Worm (Caenorhabditis elegans) whole organism, young adult: ENCODE results near the gene syd-9.

Source experiments
- F23B12.7 ChIP-seq: sonication (generic microtip); optimal IDR thresholded peaks from 2 replicates; lab custom pipeline; 2017; ENCODE audit warnings: missing genetic modification characterization, mild to moderate bottlenecking, missing compliant biosample characterization, antibody characterized with exemption, moderate library complexity; ENCODE audit not compliant: insufficient read depth
- F33H1.4 ChIP-seq: fragments of 200-800 bp; sonication (Bioruptor generic); IDR thresholded peaks from 2 replicates; pipeline ENCODE4 v1.3.6; 2022; ENCODE audit warnings: missing genetic modification reagents, missing genetic modification characterization, missing compliant biosample characterization
- F52B5.7 ChIP-seq: sonication (generic microtip); optimal IDR thresholded peaks from 2 replicates; lab custom pipeline; 2016; ENCODE audit warnings: mild to moderate bottlenecking, missing genetic modification characterization, missing compliant biosample characterization
- F57A8.1 ChIP-seq: fragments of 200-800 bp; sonication (Bioruptor generic); optimal IDR thresholded peaks from 2 replicates; lab custom pipeline; 2018; ENCODE audit warnings: mild to moderate bottlenecking, missing genetic modification characterization, moderate library complexity, missing compliant biosample characterization
- K12H6.12 ChIP-seq: fragments of 200-800 bp; sonication (Bioruptor generic); optimal IDR thresholded peaks from 2 replicates; lab custom pipeline; 2018; ENCODE audit warnings: mild to moderate bottlenecking, missing genetic modification characterization, missing compliant biosample characterization
- Y53G8AR.9 ChIP-seq: fragments of 200-800 bp; sonication (Bioruptor generic); conservative IDR thresholded peaks from 2 replicates; pipeline ENCODE4 v1.3.6; 2022; ENCODE audit warnings: missing genetic modification reagents, missing genetic modification characterization, missing compliant biosample characterization
- Y95B8A.8 ChIP-seq: fragments of 200-800 bp; sonication (Bioruptor generic); IDR thresholded peaks from 2 replicates; pipeline ENCODE4 v1.3.6; 2022; ENCODE audit warnings: missing genetic modification reagents, missing genetic modification characterization, missing compliant biosample characterization
- ZK185.1 ChIP-seq: sonication (generic microtip); optimal IDR thresholded peaks from 2 replicates; lab custom pipeline; 2016; ENCODE audit warnings: mild to moderate bottlenecking, missing genetic modification characterization, missing compliant biosample characterization; ENCODE audit not compliant: poor library complexity, severe bottlenecking
- atf-7 ChIP-seq: sonication (generic microtip); optimal IDR thresholded peaks from 2 replicates; lab custom pipeline; 2017; ENCODE audit warnings: mild to moderate bottlenecking, missing genetic modification characterization, missing compliant biosample characterization
- attf-3 ChIP-seq: fragments of 200-800 bp; sonication (Bioruptor generic); conservative IDR thresholded peaks from 2 replicates; pipeline ENCODE4 v1.3.6; 2022; ENCODE audit warnings: missing genetic modification reagents, missing genetic modification characterization, missing compliant biosample characterization
- attf-5 ChIP-seq: fragments of 200-800 bp; sonication (Bioruptor generic); optimal IDR thresholded peaks from 2 replicates; lab custom pipeline; 2018; ENCODE audit warnings: mild to moderate bottlenecking, missing genetic modification characterization, missing compliant biosample characterization
- attf-6 ChIP-seq: fragments of 200-800 bp; sonication (Bioruptor generic); IDR thresholded peaks from 2 replicates; pipeline ENCODE4 v1.3.6; 2022; ENCODE audit warnings: missing genetic modification reagents, missing genetic modification characterization, missing compliant biosample characterization
- bed-1 ChIP-seq: fragments of 200-800 bp; sonication (Bioruptor generic); IDR thresholded peaks from 2 replicates; pipeline ENCODE4 v1.3.6; 2022; ENCODE audit warnings: missing genetic modification reagents, missing genetic modification characterization, missing compliant biosample characterization
- cebp-1 ChIP-seq, 2 experiments: fragments of 200-800 bp in 1 of 2; sonication (Bioruptor generic) in 1 of 2; sonication (generic microtip) in 1 of 2; IDR thresholded peaks in 1 of 2; optimal IDR thresholded peaks in 1 of 2; 2 replicates each; pipeline versions ENCODE4 v1.3.6 to Lab custom; 2017 to 2022; ENCODE audit warnings: missing compliant biosample characterization in 2 of 2, missing genetic modification characterization in 2 of 2, mild to moderate bottlenecking in 1 of 2, missing genetic modification reagents in 1 of 2, moderate library complexity in 1 of 2
- ceh-27 ChIP-seq: fragments of 200-800 bp; sonication (Bioruptor generic); optimal IDR thresholded peaks from 2 replicates; lab custom pipeline; 2018; ENCODE audit warnings: mild to moderate bottlenecking, missing genetic modification characterization, moderate library complexity, missing compliant biosample characterization
- ceh-58 ChIP-seq: fragments of 200-800 bp; sonication (Bioruptor generic); IDR thresholded peaks from 2 replicates; pipeline ENCODE4 v1.3.6; 2022; ENCODE audit warnings: missing genetic modification characterization, missing compliant biosample characterization
- die-1 ChIP-seq: sonication (generic microtip); optimal IDR thresholded peaks from 2 replicates; lab custom pipeline; 2016; ENCODE audit warnings: missing genotype, mild to moderate bottlenecking, missing genetic modification characterization, missing compliant biosample characterization
- egrh-3 ChIP-seq: fragments of 200-800 bp; sonication (Bioruptor generic); IDR thresholded peaks from 2 replicates; pipeline ENCODE4 v1.3.6; 2022; ENCODE audit warnings: missing genetic modification reagents, missing genetic modification characterization, missing compliant biosample characterization
- ets-4 ChIP-seq: fragments of 200-800 bp; sonication (Bioruptor generic); optimal IDR thresholded peaks from 2 replicates; lab custom pipeline; 2018; ENCODE audit warnings: mild to moderate bottlenecking, missing genetic modification characterization, missing compliant biosample characterization
- fkh-3 ChIP-seq: sonication (generic microtip); optimal IDR thresholded peaks from 2 replicates; lab custom pipeline; 2016; ENCODE audit warnings: mild to moderate bottlenecking, missing genetic modification characterization, missing compliant biosample characterization
- lsl-1 ChIP-seq: fragments of 200-800 bp; sonication (Bioruptor generic); optimal IDR thresholded peaks from 2 replicates; lab custom pipeline; 2018; ENCODE audit warnings: mild to moderate bottlenecking, missing genetic modification characterization, moderate library complexity, missing compliant biosample characterization
- lsy-27 ChIP-seq: sonication (generic microtip); optimal IDR thresholded peaks from 2 replicates; lab custom pipeline; 2017; ENCODE audit warnings: missing genetic modification characterization, mild to moderate bottlenecking, missing compliant biosample characterization, antibody characterized with exemption, missing genotype, borderline replicate concordance; ENCODE audit not compliant: insufficient read depth
- madf-6 ChIP-seq: fragments of 200-800 bp; sonication (Bioruptor generic); IDR thresholded peaks from 2 replicates; pipeline ENCODE4 v1.3.6; 2022; ENCODE audit warnings: missing genetic modification reagents, missing genetic modification characterization, missing compliant biosample characterization
- madf-8 ChIP-seq: fragments of 200-800 bp; sonication (Bioruptor generic); conservative IDR thresholded peaks from 2 replicates; pipeline ENCODE4 v1.3.6; 2022; ENCODE audit warnings: missing genetic modification reagents, missing genetic modification characterization, missing compliant biosample characterization
- nfya-2 ChIP-seq: fragments of 200-800 bp; sonication (Bioruptor generic); IDR thresholded peaks from 2 replicates; pipeline ENCODE4 v1.3.6; 2022; ENCODE audit warnings: missing genetic modification reagents, missing genetic modification characterization, missing compliant biosample characterization
- nfyb-1 ChIP-seq: fragments of 200-800 bp; sonication (Bioruptor generic); IDR thresholded peaks from 2 replicates; pipeline ENCODE4 v1.3.6; 2022; ENCODE audit warnings: missing genetic modification reagents, missing genetic modification characterization, missing compliant biosample characterization
- nhr-90 ChIP-seq: sonication (generic microtip); optimal IDR thresholded peaks from 2 replicates; lab custom pipeline; 2016; ENCODE audit warnings: missing genotype, mild to moderate bottlenecking, missing genetic modification characterization, missing compliant biosample characterization
- rpc-1 ChIP-seq, 2 experiments: fragments of 150-350 bp in 1 of 2; sonication (generic microtip) in 1 of 2; optimal IDR thresholded peaks; 2 replicates each; lab custom pipeline; 2014 to 2018; ENCODE audit warnings: missing biosample characterization in 1 of 2, missing genetic modification characterization in 1 of 2, missing genetic modification reagents in 1 of 2, missing genotype in 1 of 2
- tbp1 ChIP-seq: fragments of 200-800 bp; sonication (Bioruptor generic); optimal IDR thresholded peaks from 2 replicates; lab custom pipeline; 2018; ENCODE audit warnings: mild to moderate bottlenecking, missing genetic modification characterization, missing compliant biosample characterization
- unc-130 ChIP-seq: sonication (generic microtip); optimal IDR thresholded peaks from 2 replicates; lab custom pipeline; 2016; ENCODE audit warnings: missing genetic modification reagents, missing genetic modification characterization, missing compliant biosample characterization
- xnd-1 ChIP-seq: sonication (generic microtip); optimal IDR thresholded peaks from 2 replicates; lab custom pipeline; 2016; ENCODE audit warnings: missing genotype, missing genetic modification reagents, missing genetic modification characterization, missing compliant biosample characterization
- zfh-2 ChIP-seq: fragments of 200-800 bp; sonication (Bioruptor generic); conservative IDR thresholded peaks from 2 replicates; pipeline ENCODE4 v1.3.6; 2022; ENCODE audit warnings: missing genetic modification reagents, missing genetic modification characterization, missing compliant biosample characterization
- ztf-28 ChIP-seq: fragments of 200-800 bp; sonication (Bioruptor generic); IDR thresholded peaks from 2 replicates; pipeline ENCODE4 v1.3.6; 2022; ENCODE audit warnings: missing genetic modification reagents, missing genetic modification characterization, missing compliant biosample characterization

Gene syd-9

ce11 chrX:7211405-7211804, 6.5 kb upstream of the syd-9 start, which contains the start of gene spp-22:
TSS of gene spp-22 (plus strand) at chrX:7211705.
- TF ChIP-seq egrh-3 (GFP tag; lab: Robert Waterston, UW), result no peak
- no peak for TF ChIP-seq F23B12.7
- no peak for TF ChIP-seq attf-6 (GFP tag; lab: Robert Waterston, UW)

ce11 chrX:7220209-7220608, 2.3 kb downstream of the syd-9 start:
- TF ChIP-seq die-1 (no peak), F57A8.1 (GFP tag; lab: Kevin White, UChicago) (no peak), attf-5 (no peak), nhr-90 (tag; lab: Kevin White, UChicago) (no peak), tbp1 (GFP tag; lab: Kevin White, UChicago) (no peak), xnd-1 (tag; lab: Kevin White, UChicago) (no peak), nfyb-1 (GFP tag; lab: Robert Waterston, UW) (peak; percentile 33; the same call in 1 of the 2 replicates), madf-8 (no peak)

- no peak for TF ChIP-seq rpc-1 (optimal IDR thresholded peaks at IDR 0.05; lab: Kevin White, UChicago)
- TF ChIP-seq rpc-1 (tag; optimal IDR thresholded peaks at IDR 0.05; lab: Kevin White, UChicago), result no peak
- peak; percentile 11 for TF ChIP-seq K12H6.12 (tag; lab: Kevin White, UChicago)
- peak; percentile 63 for TF ChIP-seq zfh-2 (GFP tag; lab: Robert Waterston, UW)
- TF ChIP-seq ets-4 (GFP tag; lab: Kevin White, UChicago), result no peak
- TF ChIP-seq cebp-1 (GFP tag; IDR thresholded peaks at IDR 0.05; lab: Robert Waterston, UW), result no peak
- TF ChIP-seq cebp-1 (tag; optimal IDR thresholded peaks at IDR 0.05; lab: Kevin White, UChicago), result peak; percentile 14
- TF ChIP-seq madf-6 (GFP tag; lab: Robert Waterston, UW), result no peak
- TF ChIP-seq lsl-1 (GFP tag; lab: Kevin White, UChicago), result no peak
- TF ChIP-seq nfya-2 (GFP tag; lab: Robert Waterston, UW), result no peak
- TF ChIP-seq ZK185.1 (tag; lab: Kevin White, UChicago), result no peak
- TF ChIP-seq ceh-27 (GFP tag; lab: Kevin White, UChicago), result peak; percentile 6
- TF ChIP-seq unc-130 (GFP tag; lab: Kevin White, UChicago), result no peak
- TF ChIP-seq nfyb-1 (GFP tag; lab: Robert Waterston, UW), result no peak
- TF ChIP-seq ztf-28 (GFP tag; lab: Robert Waterston, UW), result no peak
- TF ChIP-seq Y53G8AR.9, result no peak
- no peak for TF ChIP-seq F52B5.7 (tag; lab: Kevin White, UChicago)
- no peak for TF ChIP-seq atf-7
- TF ChIP-seq F23B12.7, result no peak
- TF ChIP-seq bed-1 (GFP tag; lab: Robert Waterston, UW), result no peak
- no peak for TF ChIP-seq lsy-27 (tag; lab: Kevin White, UChicago)
- no peak for TF ChIP-seq ceh-58 (GFP tag; lab: Robert Waterston, UW)
- TF ChIP-seq Y95B8A.8, result no peak
- TF ChIP-seq madf-8, result no peak
- no peak for TF ChIP-seq attf-5
Measured at ce11 chrX:7222383-7222782, 4.5 kb downstream of the syd-9 start.

ce11 chrX:7224510-7224909, 6.6 kb downstream of the syd-9 start:
- 0 out of 2 replicates have a peak, but pooled peaks have one; percentile 11 for TF ChIP-seq attf-3 (GFP tag; lab: Robert Waterston, UW)
- TF ChIP-seq F33H1.4 (GFP tag; lab: Robert Waterston, UW), result 0 out of 2 replicates have a peak, but pooled peaks have one; percentile 9
- TF ChIP-seq fkh-3 (tag; lab: Kevin White, UChicago), result no peak
- 0 out of 2 replicates have a peak, but pooled peaks have one; percentile 33 for TF ChIP-seq zfh-2 (GFP tag; lab: Robert Waterston, UW)
- no peak for TF ChIP-seq F52B5.7 (tag; lab: Kevin White, UChicago)
